Worm (Caenorhabditis elegans): ENCODE measurements around the gene Y57G7A.11.

- TF ChIP-seq spr-3 (GFP tag; optimal IDR thresholded peaks at IDR 0.05) (peak; percentile 61), snpc-4 (tag; optimal IDR thresholded peaks at IDR 0.05) (no peak), ztf-11 (tag; optimal IDR thresholded peaks at IDR 0.05) (no peak)
Measured at ce11 chrII:1246855-1247259, 29.8 kb downstream of the Y57G7A.11 start.

Measured in whole organism, L4 larva.